Worm (Caenorhabditis elegans) whole organism, L4/young adult: Measurements from ENCODE around the gene gba-2.

Experiments
- dao-5 ChIP-seq: sonication (generic microtip); optimal IDR thresholded peaks from 2 replicates; lab custom pipeline; 2016; ENCODE audit warnings: missing genotype, missing genetic modification characterization, moderate library complexity, missing compliant biosample characterization
- him-1 ChIP-seq: sonication (generic microtip); optimal IDR thresholded peaks from 2 replicates; lab custom pipeline; 2016; ENCODE audit warnings: missing genotype, missing genetic modification reagents, missing genetic modification characterization, missing compliant biosample characterization

DNA sequence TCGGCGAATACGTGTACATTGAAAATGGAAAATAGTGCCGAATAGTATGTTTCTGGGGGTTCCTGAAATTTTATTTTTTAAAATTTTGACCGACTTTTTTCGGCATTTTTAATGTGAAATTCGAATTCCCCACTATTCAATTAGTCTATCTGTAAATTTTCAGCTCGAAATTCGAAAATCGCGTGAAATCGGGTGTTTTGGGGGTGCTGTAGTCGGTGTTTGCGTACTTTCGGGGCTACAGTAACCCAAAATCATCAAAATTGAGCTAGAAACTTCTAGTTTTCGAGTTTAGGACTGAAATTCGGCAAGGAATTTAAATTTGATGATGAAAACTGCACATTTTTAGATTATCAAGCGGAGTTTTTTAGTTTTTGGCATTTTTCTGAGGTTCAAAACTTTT lies 15.9 kb upstream of the gba-2 start:
- TF ChIP-seq him-1 (tag; lab: Kevin White, UChicago) (no peak), dao-5 (tag; lab: Kevin White, UChicago) (no peak)
